Fruit fly (Drosophila melanogaster): Measurements from ENCODE around the gene for.

dm6 chr2L:3624784-3625183, 32.0 kb downstream of the for start:
- TF ChIP-seq N (GFP tag; optimal IDR thresholded peaks at IDR 0.05): no peak
- no peak for TF ChIP-seq h (GFP tag; optimal IDR thresholded peaks at IDR 0.05)
- no peak for TF ChIP-seq Dfd (GFP tag; optimal IDR thresholded peaks at IDR 0.05)
- no peak for TF ChIP-seq Abd-B (GFP tag; optimal IDR thresholded peaks at IDR 0.05)
- TF ChIP-seq Hr78 (GFP tag; optimal IDR thresholded peaks at IDR 0.05): no peak
- no peak for TF ChIP-seq usp (GFP tag; optimal IDR thresholded peaks at IDR 0.05)
- no peak for TF ChIP-seq dsf (GFP tag; optimal IDR thresholded peaks at IDR 0.05; ENCODE audit: borderline replicate concordance)
- no peak for TF ChIP-seq br (GFP tag; optimal IDR thresholded peaks at IDR 0.05)
- TF ChIP-seq OdsH (GFP tag; optimal IDR thresholded peaks at IDR 0.05): no peak
- TF ChIP-seq CrebA (GFP tag; optimal IDR thresholded peaks at IDR 0.05; ENCODE audit: borderline replicate concordance): no peak
- TF ChIP-seq fru (GFP tag; optimal IDR thresholded peaks at IDR 0.05): no peak
